Fruit fly (Drosophila melanogaster) ovary, adult (tissue): Measurements from ENCODE around the gene CG6901.
A peak's percentile ranks its signal among the peaks of the same experiment; 100 is the strongest.

Source experiments
- CG17801 ChIP-seq: fragments of 200-800 bp; optimal IDR thresholded peaks from 2 replicates; lab custom pipeline; 2019; ENCODE audit warnings: missing biosample characterization, mild to moderate bottlenecking, missing genetic modification characterization, moderate library complexity; ENCODE audit not compliant: partially characterized antibody

The CG6901 gene

DNA sequence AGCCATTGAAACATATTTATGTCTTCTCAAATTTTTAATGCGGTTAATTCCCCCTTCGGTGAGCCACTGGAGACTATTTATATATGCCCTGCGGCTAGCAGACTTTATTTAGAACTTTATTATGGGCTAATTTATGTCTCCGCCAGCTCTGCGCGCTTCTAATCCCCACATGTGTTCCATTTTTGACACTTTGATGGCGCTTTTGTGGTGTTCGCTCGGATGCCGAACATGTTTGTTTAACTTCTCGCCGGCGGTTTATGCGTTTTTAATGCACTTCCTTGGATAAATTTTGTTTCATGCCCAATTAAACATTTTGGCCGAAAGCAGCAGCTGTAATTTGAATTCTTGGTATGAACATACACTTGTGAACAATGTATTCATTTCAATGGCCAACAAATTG lies 6.6 kb downstream of the CG6901 start:
- TF ChIP-seq CG17801 (GFP tag; lab: Kevin White, UChicago), result no peak

DNA sequence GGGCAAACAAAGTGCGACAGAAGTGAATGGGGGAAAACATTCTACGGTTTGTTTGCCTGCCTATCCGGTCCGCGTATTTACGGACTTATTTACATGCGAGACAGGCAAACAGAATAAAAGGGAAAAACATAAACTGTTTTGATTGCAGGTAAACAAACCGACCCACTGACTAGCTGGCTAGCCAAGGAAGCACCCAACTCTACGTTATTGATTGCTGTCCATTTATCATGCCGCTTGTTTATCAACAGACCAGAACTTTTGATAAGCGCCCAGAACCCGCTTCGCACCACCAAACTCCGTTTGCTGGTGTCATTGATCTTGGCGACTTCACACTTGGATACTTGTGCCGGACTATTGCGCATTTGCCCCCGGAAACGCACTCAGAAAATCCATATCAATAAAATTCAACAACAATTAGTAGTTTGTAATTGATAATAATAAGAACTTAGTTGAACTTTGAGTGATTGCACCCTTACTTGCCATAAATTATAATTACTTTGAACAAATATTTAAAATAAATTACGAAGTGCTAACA lies 8.7 kb downstream of the CG6901 start:
- no peak for TF ChIP-seq CG17801 (GFP tag; lab: Kevin White, UChicago)

- TF ChIP-seq CG17801 (GFP tag; lab: Kevin White, UChicago), result no peak
Observed at dm6 chr3R:16334329-16334728, 11.1 kb downstream of the CG6901 start.

- no peak for TF ChIP-seq CG17801 (GFP tag; lab: Kevin White, UChicago)
Observed at dm6 chr3R:16334797-16335196, 11.6 kb downstream of the CG6901 start.

DNA sequence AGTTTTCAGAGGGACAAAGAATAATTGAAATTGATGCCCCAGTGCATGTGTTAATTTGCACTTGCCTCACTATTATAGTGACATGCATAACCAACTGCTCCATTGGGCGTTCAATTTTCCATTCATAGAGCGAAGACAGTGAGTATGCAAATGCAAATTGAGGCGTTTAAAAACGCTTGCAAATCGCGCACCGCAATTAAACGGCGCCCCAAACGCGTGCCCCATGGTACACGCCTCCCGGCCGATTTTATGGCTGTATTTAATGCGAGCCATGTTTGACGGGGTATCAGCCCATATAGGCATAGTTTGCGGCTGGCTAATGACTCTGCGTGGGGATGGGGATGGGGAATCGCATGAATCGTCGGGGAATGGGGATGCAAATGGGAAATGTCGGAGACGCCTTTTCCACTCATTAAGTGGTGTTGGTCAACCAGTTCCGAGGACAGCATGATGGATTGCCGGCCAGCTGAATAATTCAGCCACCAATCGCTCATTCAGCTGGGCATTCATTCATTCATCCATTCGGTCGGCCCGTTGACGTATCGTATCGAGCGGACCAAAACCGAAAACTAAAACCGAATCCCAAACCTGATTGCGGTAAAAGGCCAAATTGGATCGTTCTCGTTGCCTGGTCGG lies 12.3 kb downstream of the CG6901 start:
- TF ChIP-seq CG17801 (GFP tag; lab: Kevin White, UChicago), result no peak

dm6 chr3R:16336327-16337052 lies 13.3 kb downstream of the CG6901 start:
- TF ChIP-seq CG17801 (GFP tag; lab: Kevin White, UChicago), result no peak

DNA sequence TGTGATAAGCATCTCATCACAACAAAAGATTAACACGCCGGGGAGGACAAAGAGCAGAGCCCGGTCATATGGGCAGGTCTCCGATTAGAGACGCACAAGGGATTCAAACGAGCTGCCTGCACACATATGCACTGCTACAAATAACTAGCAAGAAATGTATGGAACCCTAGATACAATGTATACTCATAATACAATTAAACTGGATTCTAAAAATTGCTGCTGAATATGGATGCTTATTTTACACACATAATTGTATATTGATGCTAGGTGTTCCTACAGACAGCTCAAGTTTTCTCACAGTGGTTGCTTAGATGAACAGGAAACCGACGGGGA lies 13.8 kb downstream of the CG6901 start:
- TF ChIP-seq CG17801 (GFP tag; lab: Kevin White, UChicago), result no peak

dm6 chr3R:16337863-16338262 lies 14.6 kb downstream of the CG6901 start:
- TF ChIP-seq CG17801 (GFP tag; lab: Kevin White, UChicago), result no peak

DNA sequence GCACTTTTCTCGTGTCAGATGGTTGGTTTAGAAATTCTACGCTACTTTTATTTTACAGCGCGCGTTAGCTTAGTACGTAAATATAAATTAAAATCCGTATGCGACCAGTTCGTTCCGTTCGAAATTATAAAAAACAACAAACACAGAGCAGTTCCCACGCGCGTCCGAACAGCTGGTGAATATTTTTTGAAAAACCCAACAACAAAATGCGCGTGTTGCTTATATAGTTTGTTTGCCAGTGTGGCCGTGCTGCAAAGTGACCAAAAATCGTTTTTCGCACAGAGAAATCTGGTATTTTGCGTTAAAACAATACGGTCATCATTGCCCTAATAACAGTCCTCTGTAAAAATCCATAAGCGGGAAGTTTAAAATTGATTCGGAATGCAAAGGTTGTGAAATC lies 15.1 kb downstream of the CG6901 start:
- TF ChIP-seq CG17801 (GFP tag; lab: Kevin White, UChicago), result peak; percentile 54

dm6 chr3R:16339475-16339874 lies 16.3 kb downstream of the CG6901 start, which contains the start of gene Sulf1:
Sulf1 (minus strand) TSS chr3R:16339575.
- no peak for TF ChIP-seq CG17801 (GFP tag; lab: Kevin White, UChicago)

- TF ChIP-seq CG17801 (GFP tag; lab: Kevin White, UChicago), result no peak
Observed at dm6 chr3R:16340610-16341009, 17.4 kb downstream of the CG6901 start.

dm6 chr3R:16341817-16342374 lies 18.7 kb downstream of the CG6901 start, which contains the start of the genes SF2 and pad:
SF2 (minus strand) TSS chr3R:16341988.
pad (plus strand) TSS chr3R:16342318.
- TF ChIP-seq CG17801 (GFP tag; lab: Kevin White, UChicago), result peak; percentile 77

dm6 chr3R:16347626-16348264 lies 24.5 kb downstream of the CG6901 start:
- no peak for TF ChIP-seq CG17801 (GFP tag; lab: Kevin White, UChicago)

DNA sequence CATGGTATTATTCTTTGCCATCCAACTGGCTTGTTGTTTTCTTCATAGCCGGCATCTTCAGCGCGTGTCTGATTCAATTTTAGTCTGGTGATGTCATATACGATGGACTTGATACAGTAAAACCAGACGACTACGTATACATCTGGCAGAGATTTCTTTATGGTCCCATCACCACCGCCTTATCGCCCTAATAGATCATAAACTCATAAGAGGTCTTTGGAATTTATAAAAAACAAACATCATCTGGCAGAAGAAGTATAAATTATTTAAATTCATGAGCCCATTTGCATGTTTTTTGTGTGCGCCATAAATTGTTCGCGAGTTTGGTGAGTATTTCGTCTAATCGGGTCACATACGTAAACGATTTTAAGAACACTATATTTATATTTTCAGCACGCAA lies 25.1 kb downstream of the CG6901 start:
- no peak for TF ChIP-seq CG17801 (GFP tag; lab: Kevin White, UChicago)

- no peak for TF ChIP-seq CG17801 (GFP tag; lab: Kevin White, UChicago)
Observed at dm6 chr3R:16349111-16349655, 26.0 kb downstream of the CG6901 start, which contains the start of the genes CG14879 and Manf. CG14879 (minus strand) TSS chr3R:16349226. Manf (plus strand) TSS chr3R:16349404.
